Fruit fly (Drosophila melanogaster): Measurements from ENCODE around the gene DppIII.
A peak's percentile ranks its signal among the peaks of the same experiment; 100 is the strongest.

DppIII gene

dm6 chr3R:8354458-8354857 is 10.3 kb downstream of the DppIII start:
- no peak for TF ChIP-seq Hr78 (GFP tag; optimal IDR thresholded peaks at IDR 0.05)
- no peak for TF ChIP-seq Rel (GFP tag; optimal IDR thresholded peaks at IDR 0.05)
- peak; percentile 80 for TF ChIP-seq Rel (tag; optimal IDR thresholded peaks at IDR 0.05)
- no peak for TF ChIP-seq usp (GFP tag; optimal IDR thresholded peaks at IDR 0.05)
- TF ChIP-seq Sp1 (GFP tag; optimal IDR thresholded peaks at IDR 0.05) = peak; percentile 70
- peak; percentile 73 for TF ChIP-seq rgr (GFP tag; optimal IDR thresholded peaks at IDR 0.05)
- peak; percentile 60 for TF ChIP-seq h (GFP tag; optimal IDR thresholded peaks at IDR 0.05)
- peak; percentile 13 for TF ChIP-seq CG9705 (GFP tag; optimal IDR thresholded peaks at IDR 0.05)
- no peak for TF ChIP-seq sage (GFP tag; optimal IDR thresholded peaks at IDR 0.05)
- no peak for TF ChIP-seq jim (GFP tag; optimal IDR thresholded peaks at IDR 0.05)
- TF ChIP-seq CrebA (GFP tag; optimal IDR thresholded peaks at IDR 0.05; ENCODE audit: borderline replicate concordance) = no peak
- TF ChIP-seq Hr83 (GFP tag; optimal IDR thresholded peaks at IDR 0.05; ENCODE audit: poor library complexity, severe bottlenecking) = no peak
- TF ChIP-seq CG32264 (GFP tag; optimal IDR thresholded peaks at IDR 0.05) = peak; percentile 18
- peak; percentile 30 for TF ChIP-seq dmrt93B (GFP tag; optimal IDR thresholded peaks at IDR 0.05)
- peak; percentile 17 for TF ChIP-seq Jra (GFP tag; optimal IDR thresholded peaks at IDR 0.05)
- TF ChIP-seq lola (GFP tag; optimal IDR thresholded peaks at IDR 0.05) = no peak
- TF ChIP-seq brk (GFP tag; optimal IDR thresholded peaks at IDR 0.05) = no peak
- TF ChIP-seq sv (GFP tag; optimal IDR thresholded peaks at IDR 0.05) = no peak
- TF ChIP-seq Dfd (GFP tag; optimal IDR thresholded peaks at IDR 0.05) = no peak
- TF ChIP-seq woc (GFP tag; optimal IDR thresholded peaks at IDR 0.05) = no peak
- no peak for TF ChIP-seq N (GFP tag; optimal IDR thresholded peaks at IDR 0.05)
- peak; percentile 68 for TF ChIP-seq HLH106 (tag; optimal IDR thresholded peaks at IDR 0.05)
- TF ChIP-seq GATAd (GFP tag; optimal IDR thresholded peaks at IDR 0.05) = no peak
- TF ChIP-seq Mio (GFP tag; optimal IDR thresholded peaks at IDR 0.05) = no peak
- TF ChIP-seq Hnf4 (GFP tag; optimal IDR thresholded peaks at IDR 0.05) = peak; percentile 54
- no peak for TF ChIP-seq Myc (optimal IDR thresholded peaks at IDR 0.05)
- TF ChIP-seq br (GFP tag; optimal IDR thresholded peaks at IDR 0.05) = peak; percentile 45
- TF ChIP-seq tai (GFP tag; optimal IDR thresholded peaks at IDR 0.05) = no peak
- TF ChIP-seq fru (GFP tag; optimal IDR thresholded peaks at IDR 0.05) = peak; percentile 37
- no peak for TF ChIP-seq dl (GFP tag; optimal IDR thresholded peaks at IDR 0.05; ENCODE audit: insufficient read depth in 1 of 2, partially characterized antibody in 2 of 2)
- no peak for TF ChIP-seq dsf (GFP tag; optimal IDR thresholded peaks at IDR 0.05; ENCODE audit: borderline replicate concordance)
- no peak for TF ChIP-seq Dif (GFP tag; optimal IDR thresholded peaks at IDR 0.05; ENCODE audit: partially characterized antibody)
- peak; percentile 45 for TF ChIP-seq ey (GFP tag; optimal IDR thresholded peaks at IDR 0.05)
- no peak for TF ChIP-seq Abd-B (GFP tag; optimal IDR thresholded peaks at IDR 0.05)
- TF ChIP-seq Vsx2 (GFP tag; optimal IDR thresholded peaks at IDR 0.05; ENCODE audit: partially characterized antibody) = no peak
- TF ChIP-seq pan (optimal IDR thresholded peaks at IDR 0.05) = no peak
- TF ChIP-seq psq (GFP tag; optimal IDR thresholded peaks at IDR 0.05) = peak; percentile 19
- TF ChIP-seq OdsH (GFP tag; optimal IDR thresholded peaks at IDR 0.05) = peak; percentile 63
- TF ChIP-seq foxo (GFP tag; optimal IDR thresholded peaks at IDR 0.05) = peak in 1 of 2 experiments; percentile 69

dm6 chr3R:8354969-8355368 is 10.8 kb downstream of the DppIII start:
- TF ChIP-seq rgr (GFP tag; optimal IDR thresholded peaks at IDR 0.05) (no peak), CG32264 (GFP tag; optimal IDR thresholded peaks at IDR 0.05) (no peak), lola (GFP tag; optimal IDR thresholded peaks at IDR 0.05) (no peak), h (GFP tag; optimal IDR thresholded peaks at IDR 0.05) (peak; percentile 10), CrebA (GFP tag; optimal IDR thresholded peaks at IDR 0.05; ENCODE audit: borderline replicate concordance) (no peak), HLH106 (tag; optimal IDR thresholded peaks at IDR 0.05) (peak; percentile 43), br (GFP tag; optimal IDR thresholded peaks at IDR 0.05) (peak; percentile 9), psq (GFP tag; optimal IDR thresholded peaks at IDR 0.05) (no peak), Dif (GFP tag; optimal IDR thresholded peaks at IDR 0.05; ENCODE audit: partially characterized antibody) (no peak), CG9705 (GFP tag; optimal IDR thresholded peaks at IDR 0.05) (no peak), ey (GFP tag; optimal IDR thresholded peaks at IDR 0.05) (peak; percentile 24), sage (GFP tag; optimal IDR thresholded peaks at IDR 0.05) (no peak), dsf (GFP tag; optimal IDR thresholded peaks at IDR 0.05; ENCODE audit: borderline replicate concordance) (no peak), woc (GFP tag; optimal IDR thresholded peaks at IDR 0.05) (no peak), Hr78 (GFP tag; optimal IDR thresholded peaks at IDR 0.05) (no peak)

Measured in whole organism, wandering third instar larva.